Worm (Caenorhabditis elegans) whole organism, L2 larva: Measurements from ENCODE around the gene T10B5.10.
A peak's percentile ranks its signal among the peaks of the same experiment; 100 is the strongest.

Experiments used
- C34F6.9 ChIP-seq: fragments of 150-350 bp; optimal IDR thresholded peaks from 2 replicates; lab custom pipeline; 2014; ENCODE audit warnings: missing biosample characterization, missing genetic modification characterization
- F13H6.1 ChIP-seq: sonication (generic microtip); optimal IDR thresholded peaks from 2 replicates; lab custom pipeline; 2016; ENCODE audit warnings: missing genetic modification characterization, missing compliant biosample characterization
- R02D3.7 ChIP-seq: fragments of 150-350 bp; optimal IDR thresholded peaks from 2 replicates; lab custom pipeline; 2014; ENCODE audit warnings: missing biosample characterization, missing genetic modification characterization
- Y55F3AM.14 ChIP-seq: fragments of 200-800 bp; sonication (Bioruptor generic); optimal IDR thresholded peaks from 2 replicates; lab custom pipeline; 2018; ENCODE audit warnings: mild to moderate bottlenecking, missing genetic modification characterization, missing compliant biosample characterization
- ZK546.5 ChIP-seq: sonication (generic microtip); optimal IDR thresholded peaks from 2 replicates; lab custom pipeline; 2017; ENCODE audit warnings: missing biosample characterization, missing genetic modification characterization
- alr-1 ChIP-seq: fragments of 150-350 bp; optimal IDR thresholded peaks from 2 replicates; lab custom pipeline; 2014; ENCODE audit warnings: missing biosample characterization, missing genetic modification characterization
- ama-1 ChIP-seq: fragments of 150-350 bp; optimal IDR thresholded peaks from 2 replicates; lab custom pipeline; 2018; ENCODE audit warnings: inconsistent platforms
- blmp-1 ChIP-seq: sonication (generic microtip); optimal IDR thresholded peaks from 2 replicates; lab custom pipeline; 2017; ENCODE audit warnings: missing genetic modification characterization, mild to moderate bottlenecking, missing compliant biosample characterization, antibody characterized with exemption, moderate library complexity; ENCODE audit not compliant: insufficient read depth
- ceh-16 ChIP-seq: fragments of 150-350 bp; optimal IDR thresholded peaks from 2 replicates; lab custom pipeline; 2014; ENCODE audit warnings: missing biosample characterization, missing genetic modification characterization
- ceh-82 ChIP-seq: fragments of 150-350 bp; optimal IDR thresholded peaks from 2 replicates; lab custom pipeline; 2014; ENCODE audit warnings: missing biosample characterization, missing genetic modification characterization
- crh-2 ChIP-seq: sonication (generic microtip); optimal IDR thresholded peaks from 2 replicates; lab custom pipeline; 2017; ENCODE audit warnings: missing biosample characterization, missing genetic modification characterization
- dmd-4 ChIP-seq: sonication (generic microtip); optimal IDR thresholded peaks from 2 replicates; lab custom pipeline; 2017; ENCODE audit warnings: missing biosample characterization, missing genetic modification characterization
- fos-1 ChIP-seq: fragments of 150-350 bp; optimal IDR thresholded peaks from 2 replicates; lab custom pipeline; 2014; ENCODE audit warnings: missing biosample characterization, missing genetic modification characterization
- lin-11 ChIP-seq: fragments of 150-350 bp; sonication (generic microtip); optimal IDR thresholded peaks from 2 replicates; lab custom pipeline; 2014; ENCODE audit warnings: missing biosample characterization, missing genetic modification characterization, inconsistent platforms, mixed read lengths
- lin-13 ChIP-seq: fragments of 150-350 bp; optimal IDR thresholded peaks from 2 replicates; lab custom pipeline; 2014; ENCODE audit warnings: missing biosample characterization, missing genetic modification reagents, missing genetic modification characterization
- lin-39 ChIP-seq: fragments of 150-350 bp; optimal IDR thresholded peaks from 2 replicates; lab custom pipeline; 2014; ENCODE audit warnings: missing biosample characterization, missing genetic modification reagents, missing genetic modification characterization
- lsy-2 ChIP-seq, 2 experiments: fragments of 150-350 bp in 1 of 2; sonication (generic microtip) in 1 of 2; optimal IDR thresholded peaks; 2 replicates each; lab custom pipeline; 2014 to 2017; ENCODE audit warnings: missing biosample characterization in 2 of 2, missing genetic modification characterization in 2 of 2
- mab-5 ChIP-seq: fragments of 150-350 bp; optimal IDR thresholded peaks from 2 replicates; lab custom pipeline; 2014; ENCODE audit warnings: missing biosample characterization, missing genetic modification characterization
- mbf-1 ChIP-seq: sonication (generic microtip); optimal IDR thresholded peaks from 2 replicates; lab custom pipeline; 2017; ENCODE audit warnings: missing biosample characterization, missing genetic modification characterization
- mdl-1 ChIP-seq, 2 experiments: fragments of 150-350 bp in 1 of 2; sonication (generic microtip) in 1 of 2; optimal IDR thresholded peaks; 2 replicates each; lab custom pipeline; 2017; ENCODE audit warnings: missing biosample characterization in 2 of 2, missing genetic modification characterization in 2 of 2
- nhr-10 ChIP-seq: sonication (generic microtip); optimal IDR thresholded peaks from 2 replicates; lab custom pipeline; 2017; ENCODE audit warnings: missing biosample characterization, missing genetic modification characterization
- nhr-12 ChIP-seq: fragments of 150-350 bp; optimal IDR thresholded peaks from 2 replicates; lab custom pipeline; 2014; ENCODE audit warnings: missing biosample characterization, missing genetic modification characterization
- nhr-129 ChIP-seq: fragments of 150-350 bp; optimal IDR thresholded peaks from 2 replicates; lab custom pipeline; 2014; ENCODE audit warnings: missing biosample characterization, missing genetic modification characterization
- nhr-23 ChIP-seq: fragments of 150-350 bp; optimal IDR thresholded peaks from 2 replicates; lab custom pipeline; 2014; ENCODE audit warnings: missing biosample characterization, missing genetic modification reagents, missing genetic modification characterization
- nhr-237 ChIP-seq: fragments of 150-350 bp; optimal IDR thresholded peaks from 2 replicates; lab custom pipeline; 2014; ENCODE audit warnings: missing biosample characterization, missing genetic modification characterization
- nhr-25 ChIP-seq: fragments of 150-350 bp; sonication (generic microtip); optimal IDR thresholded peaks from 3 replicates; lab custom pipeline; 2014; ENCODE audit warnings: missing biosample characterization, missing genetic modification characterization
- nhr-6 ChIP-seq: fragments of 150-350 bp; optimal IDR thresholded peaks from 2 replicates; lab custom pipeline; 2014; ENCODE audit warnings: missing biosample characterization, missing genetic modification characterization
- peb-1 ChIP-seq: fragments of 150-350 bp; optimal IDR thresholded peaks from 2 replicates; lab custom pipeline; 2014; ENCODE audit warnings: missing biosample characterization, missing genetic modification characterization
- sem-4 ChIP-seq: fragments of 150-350 bp; optimal IDR thresholded peaks from 2 replicates; lab custom pipeline; 2014; ENCODE audit warnings: missing biosample characterization, missing genetic modification reagents, missing genetic modification characterization
- skn-1 ChIP-seq: sonication (generic microtip); optimal IDR thresholded peaks from 2 replicates; lab custom pipeline; 2017; ENCODE audit warnings: missing biosample characterization, missing genetic modification characterization
- sma-3 ChIP-seq: sonication (generic microtip); optimal IDR thresholded peaks from 2 replicates; lab custom pipeline; 2016; ENCODE audit warnings: missing genetic modification reagents, missing genetic modification characterization, missing compliant biosample characterization
- sma-9 ChIP-seq, 2 experiments: fragments of 150-350 bp in 1 of 2; sonication (generic microtip) in 1 of 2; optimal IDR thresholded peaks; 2 replicates each; lab custom pipeline; 2014 to 2016; ENCODE audit warnings: missing genetic modification characterization in 2 of 2, mild to moderate bottlenecking in 1 of 2, missing biosample characterization in 1 of 2, missing compliant biosample characterization in 1 of 2, missing genetic modification reagents in 1 of 2, moderate library complexity in 1 of 2
- unc-55 ChIP-seq: fragments of 150-350 bp; sonication (generic microtip); optimal IDR thresholded peaks from 3 replicates; lab custom pipeline; 2014; ENCODE audit warnings: missing biosample characterization, missing genetic modification reagents, missing genetic modification characterization
- zag-1 ChIP-seq: fragments of 150-350 bp; optimal IDR thresholded peaks from 2 replicates; lab custom pipeline; 2014; ENCODE audit warnings: missing biosample characterization, missing genetic modification characterization
- ztf-1 ChIP-seq: fragments of 200-800 bp; sonication (Bioruptor generic); conservative IDR thresholded peaks from 2 replicates; pipeline ENCODE4 v1.3.6; 2022; ENCODE audit warnings: missing genetic modification characterization, missing compliant biosample characterization
- ztf-11 ChIP-seq: sonication (generic microtip); optimal IDR thresholded peaks from 2 replicates; lab custom pipeline; 2017; ENCODE audit warnings: missing biosample characterization, missing genetic modification characterization
- ztf-4 ChIP-seq: fragments of 150-350 bp; optimal IDR thresholded peaks from 2 replicates; lab custom pipeline; 2014; ENCODE audit warnings: missing biosample characterization, missing genetic modification characterization

The T10B5.10 gene

ce11 chrV:1805724-1806316, 50.3 kb downstream of the T10B5.10 start:
- TF ChIP-seq C34F6.9 (tag; lab: Kevin White, UChicago) = peak; percentile 70
- TF ChIP-seq crh-2 (tag; lab: Kevin White, UChicago) = peak; percentile 26
- TF ChIP-seq ama-1 = peak; percentile 82
- TF ChIP-seq mbf-1 (tag; lab: Kevin White, UChicago) = no peak
- no peak for TF ChIP-seq skn-1 (tag; lab: Kevin White, UChicago)
- TF ChIP-seq ztf-4 (tag; lab: Kevin White, UChicago) = peak; percentile 21

ce11 chrV:1804645-1805559, 51.2 kb downstream of the T10B5.10 start, which contains the start of the genes hsp-16.2 and hsp-16.41:
Gene hsp-16.2, minus strand, starts transcription at chrV:1804957.
Gene hsp-16.41, plus strand, starts transcription at chrV:1805178.
- TF ChIP-seq C34F6.9 (tag; lab: Kevin White, UChicago) (peak; percentile 61), mdl-1 (tag; optimal IDR thresholded peaks at IDR 0.05; lab: Kevin White, UChicago) (no peak), ama-1 (peak; percentile 97), ceh-16 (no peak), sem-4 (peak; percentile 52), sma-9 (GFP tag; optimal IDR thresholded peaks at IDR 0.05; lab: Kevin White, UChicago) (peak; percentile 74), sma-9 (tag; optimal IDR thresholded peaks at IDR 0.05; lab: Kevin White, UChicago) (no peak), crh-2 (tag; lab: Kevin White, UChicago) (peak; percentile 65), lin-39 (no peak), lin-13 (GFP tag; lab: Kevin White, UChicago) (peak; percentile 21), unc-55 (GFP tag; lab: Kevin White, UChicago) (peak; percentile 63), lin-11 (tag; lab: Kevin White, UChicago) (no peak), lsy-2 (tag; optimal IDR thresholded peaks at IDR 0.05; lab: Kevin White, UChicago) (peak in 1 of 2 experiments; percentile 72), dmd-4 (tag; lab: Kevin White, UChicago) (no peak), fos-1 (tag; lab: Kevin White, UChicago) (peak; percentile 37), alr-1 (tag; lab: Kevin White, UChicago) (no peak), nhr-10 (tag; lab: Kevin White, UChicago) (no peak), nhr-25 (tag; lab: Kevin White, UChicago) (no peak), mbf-1 (tag; lab: Kevin White, UChicago) (no peak), nhr-237 (tag; lab: Kevin White, UChicago) (no peak), F13H6.1 (tag; lab: Kevin White, UChicago) (peak; percentile 65), nhr-129 (tag; lab: Kevin White, UChicago) (peak; percentile 40), nhr-6 (no peak), ztf-1 (GFP tag; lab: Robert Waterston, UW) (no peak), ztf-4 (tag; lab: Kevin White, UChicago) (peak; percentile 57), blmp-1 (tag; lab: Kevin White, UChicago) (no peak), nhr-23 (tag; lab: Kevin White, UChicago) (no peak), peb-1 (no peak)

ce11 chrV:1804034-1804542, 52.0 kb downstream of the T10B5.10 start:
- peak; percentile 61 for TF ChIP-seq C34F6.9 (tag; lab: Kevin White, UChicago)
- no peak for TF ChIP-seq Y55F3AM.14 (GFP tag; lab: Kevin White, UChicago)
- peak; percentile 83 for TF ChIP-seq ama-1
- TF ChIP-seq ztf-4 (tag; lab: Kevin White, UChicago) = peak; percentile 1

- TF ChIP-seq ama-1 (no peak), C34F6.9 (tag; lab: Kevin White, UChicago) (no peak), lsy-2 (tag; optimal IDR thresholded peaks at IDR 0.05; lab: Kevin White, UChicago) (no peak), ZK546.5 (tag; lab: Kevin White, UChicago) (no peak), blmp-1 (tag; lab: Kevin White, UChicago) (no peak), mab-5 (tag; lab: Kevin White, UChicago) (no peak), R02D3.7 (tag; lab: Kevin White, UChicago) (no peak), fos-1 (tag; lab: Kevin White, UChicago) (no peak), nhr-6 (no peak), ceh-82 (tag; lab: Kevin White, UChicago) (no peak), sma-3 (no peak), lin-11 (tag; lab: Kevin White, UChicago) (no peak), nhr-12 (tag; lab: Kevin White, UChicago) (no peak), nhr-129 (tag; lab: Kevin White, UChicago) (no peak), zag-1 (no peak), ztf-11 (tag; lab: Kevin White, UChicago) (no peak)
Measured at ce11 chrV:1803043-1803442, 53.0 kb downstream of the T10B5.10 start, which contains the start of gene srt-41. Gene srt-41, minus strand, starts transcription at chrV:1803143.
